Fruit fly (Drosophila melanogaster) whole organism, prepupa: Measurements from ENCODE around the gene gzl.

Experiments used
- Blimp-1 ChIP-seq: fragments of 200-800 bp; sonication (Bioruptor generic); optimal IDR thresholded peaks from 3 replicates; lab custom pipeline; 2017; ENCODE audit warnings: missing biosample characterization, missing genetic modification characterization, mild to moderate bottlenecking, moderate library complexity, missing genetic modification reagents
- CG10669 ChIP-seq: fragments of 200-800 bp; sonication (Bioruptor generic); optimal IDR thresholded peaks from 3 replicates; lab custom pipeline; 2018; ENCODE audit warnings: missing biosample characterization, mild to moderate bottlenecking, missing genetic modification characterization, moderate library complexity
- CG11294 ChIP-seq: fragments of 200-800 bp; sonication (Bioruptor generic); IDR thresholded peaks from 2 replicates; pipeline ENCODE4 v1.3.6; 2022; ENCODE audit warnings: missing biosample characterization, missing genetic modification characterization
- CG11902 ChIP-seq: fragments of 200-800 bp; sonication (Bioruptor generic); optimal IDR thresholded peaks from 3 replicates; lab custom pipeline; 2016; ENCODE audit warnings: missing biosample characterization, missing genetic modification characterization
- CG15336 ChIP-seq: fragments of 200-800 bp; sonication (Bioruptor generic); IDR thresholded peaks from 2 replicates; pipeline ENCODE4 v1.3.6; 2022; ENCODE audit warnings: missing biosample characterization, missing genetic modification characterization
- CG1621 ChIP-seq: fragments of 200-800 bp; sonication (Bioruptor generic); optimal IDR thresholded peaks from 3 replicates; lab custom pipeline; 2018; ENCODE audit warnings: missing biosample characterization, mild to moderate bottlenecking, missing genetic modification characterization
- CG16779 ChIP-seq: fragments of 200-800 bp; sonication (Bioruptor generic); optimal IDR thresholded peaks from 3 replicates; lab custom pipeline; 2017; ENCODE audit warnings: missing biosample characterization, mild to moderate bottlenecking, missing genetic modification characterization
- CG3032 ChIP-seq: fragments of 200-800 bp; optimal IDR thresholded peaks from 2 replicates; lab custom pipeline; 2019; ENCODE audit warnings: missing biosample characterization, mild to moderate bottlenecking, missing genetic modification characterization, moderate library complexity
- CG31627 ChIP-seq: fragments of 200-800 bp; sonication (Bioruptor generic); optimal IDR thresholded peaks from 3 replicates; lab custom pipeline; 2016; ENCODE audit warnings: missing biosample characterization, missing genetic modification characterization
- CG32006 ChIP-seq: fragments of 200-800 bp; sonication (Bioruptor generic); optimal IDR thresholded peaks from 3 replicates; lab custom pipeline; 2017; ENCODE audit warnings: missing biosample characterization, mild to moderate bottlenecking, missing genetic modification characterization
- CG34406 ChIP-seq: fragments of 200-800 bp; sonication (Bioruptor generic); optimal IDR thresholded peaks from 3 replicates; lab custom pipeline; 2016; ENCODE audit warnings: missing biosample characterization, missing genetic modification characterization
- CG3919 ChIP-seq: fragments of 200-800 bp; sonication (Bioruptor generic); optimal IDR thresholded peaks from 3 replicates; lab custom pipeline; 2016; ENCODE audit warnings: missing biosample characterization, missing genetic modification characterization
- CG4318 ChIP-seq: fragments of 200-800 bp; sonication (Bioruptor generic); optimal IDR thresholded peaks from 3 replicates; lab custom pipeline; 2017; ENCODE audit warnings: missing biosample characterization, mild to moderate bottlenecking, missing genetic modification characterization
- CG6163 ChIP-seq: fragments of 200-800 bp; sonication (Bioruptor generic); IDR thresholded peaks from 3 replicates; pipeline ENCODE4 v1.3.6; 2022; ENCODE audit warnings: missing biosample characterization, missing genetic modification characterization
- CG6276 ChIP-seq: fragments of 200-800 bp; sonication (Bioruptor generic); optimal IDR thresholded peaks from 2 replicates; lab custom pipeline; 2017; ENCODE audit warnings: missing biosample characterization, mild to moderate bottlenecking, missing genetic modification characterization
- CG6792 ChIP-seq: fragments of 200-800 bp; sonication (Bioruptor generic); optimal IDR thresholded peaks from 3 replicates; lab custom pipeline; 2016; ENCODE audit warnings: missing biosample characterization, missing genetic modification characterization
- CG6808 ChIP-seq: fragments of 200-800 bp; sonication (Bioruptor generic); optimal IDR thresholded peaks from 3 replicates; lab custom pipeline; 2017; ENCODE audit warnings: missing biosample characterization, missing genetic modification characterization, mild to moderate bottlenecking, moderate library complexity, missing genetic modification reagents
- CG6854 ChIP-seq: fragments of 200-800 bp; sonication (Bioruptor generic); optimal IDR thresholded peaks from 2 replicates; lab custom pipeline; 2017; ENCODE audit warnings: missing biosample characterization, mild to moderate bottlenecking, missing genetic modification characterization
- CG7368 ChIP-seq: fragments of 200-800 bp; sonication (Bioruptor generic); optimal IDR thresholded peaks from 3 replicates; lab custom pipeline; 2016; ENCODE audit warnings: missing biosample characterization, missing genetic modification characterization
- CG8119 ChIP-seq: fragments of 200-800 bp; sonication (Bioruptor generic); IDR thresholded peaks from 3 replicates; pipeline ENCODE4 v1.3.6; 2022; ENCODE audit warnings: missing biosample characterization, missing genetic modification characterization
- CG8319 ChIP-seq: fragments of 200-800 bp; sonication (Bioruptor generic); optimal IDR thresholded peaks from 3 replicates; lab custom pipeline; 2016; ENCODE audit warnings: missing biosample characterization, missing genetic modification characterization
- CG8632 ChIP-seq: fragments of 200-800 bp; sonication (Bioruptor generic); optimal IDR thresholded peaks from 3 replicates; lab custom pipeline; 2016; ENCODE audit warnings: missing biosample characterization, missing genetic modification characterization
- CG9139 ChIP-seq: fragments of 200-800 bp; sonication (Bioruptor generic); optimal IDR thresholded peaks from 3 replicates; lab custom pipeline; 2017; ENCODE audit warnings: missing biosample characterization, mild to moderate bottlenecking, missing genetic modification characterization
- Eip75B ChIP-seq: fragments of 200-800 bp; sonication (Bioruptor generic); optimal IDR thresholded peaks from 3 replicates; lab custom pipeline; 2016; ENCODE audit warnings: missing biosample characterization, missing genetic modification characterization
- Eip78C ChIP-seq: fragments of 200-800 bp; sonication (Bioruptor generic); peaks from one replicate; lab custom pipeline; 2016; ENCODE audit warnings: missing biosample characterization, missing genetic modification characterization
- Eip93F ChIP-seq: fragments of 200-800 bp; sonication (Bioruptor generic); optimal IDR thresholded peaks from 2 replicates; lab custom pipeline; 2016; ENCODE audit warnings: missing biosample characterization, mild to moderate bottlenecking, missing genetic modification characterization
- Ets96B ChIP-seq: fragments of 200-800 bp; optimal IDR thresholded peaks from 2 replicates; lab custom pipeline; 2019; ENCODE audit warnings: missing biosample characterization, mild to moderate bottlenecking, missing genetic modification characterization, moderate library complexity
- Gug ChIP-seq: fragments of 200-800 bp; sonication (Bioruptor generic); IDR thresholded peaks from 2 replicates; pipeline ENCODE4 v1.3.6; 2022; ENCODE audit warnings: missing biosample characterization, missing genetic modification characterization
- Hr38 ChIP-seq: sonication (Bioruptor generic); optimal IDR thresholded peaks from 2 replicates; lab custom pipeline; 2016; ENCODE audit warnings: missing biosample characterization, missing genetic modification characterization
- Hr39 ChIP-seq: fragments of 200-800 bp; sonication (Bioruptor generic); optimal IDR thresholded peaks from 2 replicates; lab custom pipeline; 2016; ENCODE audit warnings: missing biosample characterization, missing genetic modification characterization
- Hr4 ChIP-seq: fragments of 200-800 bp; sonication (Bioruptor generic); optimal IDR thresholded peaks from 3 replicates; lab custom pipeline; 2016; ENCODE audit warnings: missing biosample characterization, missing genetic modification characterization
- Lpt ChIP-seq: fragments of 200-800 bp; sonication (Bioruptor generic); optimal IDR thresholded peaks from 3 replicates; lab custom pipeline; 2016; ENCODE audit warnings: missing biosample characterization, missing genetic modification characterization
- OdsH ChIP-seq: fragments of 200-800 bp; sonication (Bioruptor generic); optimal IDR thresholded peaks from 3 replicates; lab custom pipeline; 2016; ENCODE audit warnings: missing biosample characterization, missing genetic modification characterization
- Smox ChIP-seq: fragments of 200-800 bp; sonication (Bioruptor generic); optimal IDR thresholded peaks from 3 replicates; lab custom pipeline; 2016; ENCODE audit warnings: missing biosample characterization, missing genetic modification characterization
- Sox102F ChIP-seq: fragments of 200-800 bp; sonication (Bioruptor generic); optimal IDR thresholded peaks from 2 replicates; lab custom pipeline; 2016; ENCODE audit warnings: missing biosample characterization, mild to moderate bottlenecking, missing genetic modification characterization
- Sox14 ChIP-seq: fragments of 200-800 bp; sonication (Bioruptor generic); optimal IDR thresholded peaks from 3 replicates; lab custom pipeline; 2016; ENCODE audit warnings: missing biosample characterization, missing genetic modification characterization
- Sox15 ChIP-seq: fragments of 200-800 bp; sonication (Bioruptor generic); optimal IDR thresholded peaks from 3 replicates; lab custom pipeline; 2016; ENCODE audit warnings: missing biosample characterization, missing genetic modification characterization
- acj6 ChIP-seq: fragments of 200-800 bp; sonication (Bioruptor generic); optimal IDR thresholded peaks from 3 replicates; lab custom pipeline; 2016; ENCODE audit warnings: missing biosample characterization, missing genetic modification characterization
- cyc ChIP-seq: fragments of 200-800 bp; sonication (Bioruptor generic); optimal IDR thresholded peaks from 3 replicates; lab custom pipeline; 2016; ENCODE audit warnings: missing biosample characterization, missing genetic modification characterization
- dac ChIP-seq: fragments of 200-800 bp; sonication (Bioruptor generic); optimal IDR thresholded peaks from 2 replicates; lab custom pipeline; 2017; ENCODE audit warnings: missing biosample characterization, mild to moderate bottlenecking, missing genetic modification characterization
- dsx ChIP-seq: fragments of 200-800 bp; optimal IDR thresholded peaks from 3 replicates; lab custom pipeline; 2019; ENCODE audit warnings: missing biosample characterization, mild to moderate bottlenecking, missing genetic modification characterization, moderate library complexity; ENCODE audit not compliant: poor library complexity, severe bottlenecking
- esn ChIP-seq: fragments of 200-800 bp; sonication (Bioruptor generic); optimal IDR thresholded peaks from 2 replicates; lab custom pipeline; 2016; ENCODE audit warnings: missing biosample characterization, mild to moderate bottlenecking, missing genetic modification characterization, moderate library complexity
- fd59A ChIP-seq: fragments of 200-800 bp; sonication (Bioruptor generic); optimal IDR thresholded peaks from 2 replicates; lab custom pipeline; 2017; ENCODE audit warnings: missing biosample characterization, mild to moderate bottlenecking, missing genetic modification characterization, missing genetic modification reagents
- fd85E ChIP-seq: fragments of 200-800 bp; sonication (Bioruptor generic); optimal IDR thresholded peaks from 3 replicates; lab custom pipeline; 2016; ENCODE audit warnings: missing biosample characterization, missing genetic modification characterization
- lz ChIP-seq: fragments of 200-800 bp; sonication (Bioruptor generic); optimal IDR thresholded peaks from 3 replicates; lab custom pipeline; 2016; ENCODE audit warnings: missing biosample characterization, missing genetic modification characterization
- pdm3 ChIP-seq: fragments of 200-800 bp; sonication (Bioruptor generic); optimal IDR thresholded peaks from 3 replicates; lab custom pipeline; 2016; ENCODE audit warnings: missing biosample characterization, missing genetic modification characterization
- salr ChIP-seq, 2 experiments: fragments of 200-800 bp; sonication (Bioruptor generic); optimal IDR thresholded peaks; 3 replicates each; lab custom pipeline; 2016 to 2018; ENCODE audit warnings: missing biosample characterization in 2 of 2, missing genetic modification characterization in 2 of 2, mild to moderate bottlenecking in 1 of 2
- ss ChIP-seq, 2 experiments: fragments of 200-800 bp; sonication (Bioruptor generic); optimal IDR thresholded peaks; 2 replicates in 1 of 2; 3 replicates in 1 of 2; lab custom pipeline; 2017 to 2018; ENCODE audit warnings: mild to moderate bottlenecking in 2 of 2, missing biosample characterization in 2 of 2, missing genetic modification characterization in 2 of 2, moderate library complexity in 1 of 2
- svp ChIP-seq: fragments of 200-800 bp; sonication (Bioruptor generic); peaks from one replicate; lab custom pipeline; 2016; ENCODE audit warnings: missing biosample characterization, missing genetic modification characterization
- vri ChIP-seq: fragments of 200-800 bp; sonication (Bioruptor generic); optimal IDR thresholded peaks from 3 replicates; lab custom pipeline; 2016; ENCODE audit warnings: missing biosample characterization, mild to moderate bottlenecking, missing genetic modification characterization

The gzl gene

DNA sequence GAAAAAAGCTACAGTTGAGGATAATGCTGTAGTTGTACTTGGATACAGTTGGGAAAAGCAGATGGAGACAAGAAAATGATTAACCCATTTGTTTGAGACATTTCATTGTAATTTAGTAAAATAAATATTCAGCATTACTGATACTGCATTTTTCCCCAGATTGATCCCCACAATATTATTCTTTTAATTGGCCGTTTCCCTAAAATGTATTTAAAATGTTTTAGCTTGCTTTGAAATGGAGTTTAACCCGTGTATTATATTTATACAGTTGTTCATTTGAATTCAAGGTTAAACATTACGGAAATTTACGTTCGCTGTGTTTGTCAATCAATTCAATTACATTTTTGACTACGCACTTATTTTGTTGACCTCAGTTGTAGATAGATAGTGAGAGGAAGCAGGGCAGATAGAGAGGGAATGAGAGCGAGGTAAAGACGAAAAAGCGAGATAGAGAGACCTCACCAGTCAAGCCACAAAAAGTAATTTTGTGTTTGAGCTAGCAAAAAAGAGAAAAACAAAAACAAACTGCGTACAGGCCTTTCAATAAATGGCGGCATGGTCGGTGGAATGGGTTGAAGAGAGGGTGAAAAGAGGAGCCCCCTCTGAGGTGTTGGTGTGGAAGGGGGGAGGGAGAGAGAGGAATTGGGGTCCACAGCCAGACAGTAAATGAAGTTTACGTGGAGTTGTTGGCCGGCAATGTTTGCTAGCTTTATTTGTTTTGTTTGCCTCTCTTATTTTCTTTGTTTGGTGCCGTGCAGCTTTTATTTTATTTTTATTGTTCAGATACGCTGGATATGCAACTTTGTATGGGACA is 27.9 kb downstream of the gzl start:
- TF ChIP-seq vri (GFP tag; lab: Kevin White, UChicago) = peak; percentile 23
- peak; percentile 84 for TF ChIP-seq CG8119
- peak; percentile 78 for TF ChIP-seq Hr39 (GFP tag; lab: Kevin White, UChicago)
- TF ChIP-seq CG11294 (GFP tag; lab: Robert Waterston, UW) = peak; percentile 64
- TF ChIP-seq CG34406 = peak; percentile 79
- TF ChIP-seq CG3919 = peak; percentile 81
- peak; percentile 86 for TF ChIP-seq OdsH
- TF ChIP-seq CG31627 (GFP tag; lab: Kevin White, UChicago) = peak; percentile 77
- peak; percentile 83 for TF ChIP-seq CG10669 (GFP tag; lab: Kevin White, UChicago)
- TF ChIP-seq Eip75B (GFP tag; lab: Kevin White, UChicago) = peak; percentile 86
- TF ChIP-seq Lpt = peak; percentile 74
- peak; percentile 69 for TF ChIP-seq cyc (GFP tag; lab: Kevin White, UChicago)
- TF ChIP-seq dac (GFP tag; lab: Kevin White, UChicago) = peak; percentile 76
- peak; percentile 75 for TF ChIP-seq CG16779 (tag; lab: Kevin White, UChicago)
- peak; percentile 99 for TF ChIP-seq dsx (GFP tag; lab: Kevin White, UChicago)
- TF ChIP-seq Blimp-1 = no peak
- peak; percentile 97 for TF ChIP-seq Eip78C (GFP tag; lab: Kevin White, UChicago)
- TF ChIP-seq Hr4 (GFP tag; lab: Kevin White, UChicago) = peak; percentile 94
- TF ChIP-seq CG8632 (GFP tag; lab: Kevin White, UChicago) = peak; percentile 79
- peak; percentile 86 for TF ChIP-seq CG6276
- peak; percentile 86 for TF ChIP-seq esn (GFP tag; lab: Kevin White, UChicago)
- TF ChIP-seq CG3032 (tag; lab: Kevin White, UChicago) = peak; percentile 77
- TF ChIP-seq Ets96B (tag; lab: Kevin White, UChicago) = peak; percentile 63
- TF ChIP-seq Gug = peak; percentile 37
- peak; percentile 87 for TF ChIP-seq Sox14 (GFP tag; lab: Kevin White, UChicago)
- peak; percentile 75 for TF ChIP-seq CG6808 (GFP tag; lab: Kevin White, UChicago)
- peak; percentile 80 to 90 for TF ChIP-seq ss (GFP tag; optimal IDR thresholded peaks at IDR 0.05; lab: Kevin White, UChicago)
- peak; percentile 81 for TF ChIP-seq CG9139
- peak; percentile 72 for TF ChIP-seq CG8319
- TF ChIP-seq salr (GFP tag; optimal IDR thresholded peaks at IDR 0.05; lab: Kevin White, UChicago) = peak; percentile 65 to 94
- peak; percentile 60 for TF ChIP-seq CG11902 (GFP tag; lab: Kevin White, UChicago)
- peak; percentile 81 for TF ChIP-seq CG6792 (GFP tag; lab: Kevin White, UChicago)
- TF ChIP-seq CG6163 (GFP tag; lab: Robert Waterston, UW) = peak; percentile 82
- TF ChIP-seq CG32006 (GFP tag; lab: Kevin White, UChicago) = peak; percentile 96
- peak; percentile 89 for TF ChIP-seq CG4318 (GFP tag; lab: Kevin White, UChicago)
- TF ChIP-seq Hr38 (GFP tag; lab: Kevin White, UChicago) = peak; percentile 12
- peak; percentile 82 for TF ChIP-seq CG15336
- peak; percentile 67 for TF ChIP-seq CG7368 (GFP tag; lab: Kevin White, UChicago)
- peak; percentile 73 for TF ChIP-seq Sox15
- peak; percentile 79 for TF ChIP-seq lz (GFP tag; lab: Kevin White, UChicago)
- peak; percentile 24 for TF ChIP-seq fd85E (GFP tag; lab: Kevin White, UChicago)
- peak; percentile 86 for TF ChIP-seq acj6 (GFP tag; lab: Kevin White, UChicago)
- peak; percentile 63 for TF ChIP-seq CG1621
- no peak for TF ChIP-seq CG6854 (GFP tag; lab: Kevin White, UChicago)
- peak; percentile 77 for TF ChIP-seq Smox (GFP tag; lab: Kevin White, UChicago)
- peak; percentile 83 for TF ChIP-seq fd59A
- peak; percentile 87 for TF ChIP-seq pdm3 (GFP tag; lab: Kevin White, UChicago)
- no peak for TF ChIP-seq Eip93F (GFP tag; lab: Kevin White, UChicago)
- peak; percentile 85 for TF ChIP-seq svp
- peak; percentile 75 for TF ChIP-seq Sox102F (GFP tag; lab: Kevin White, UChicago)
